Worm (Caenorhabditis elegans) whole organism, mixed stage, embryonic: ENCODE data around the gene F35G2.1.

Experiments
- blmp-1 ChIP-seq: fragments of 150-350 bp; optimal IDR thresholded peaks from 2 replicates; lab custom pipeline; 2014; ENCODE audit warnings: missing biosample characterization, missing genetic modification characterization
- flh-1 ChIP-seq: fragments of 200-800 bp; sonication (Bioruptor generic); optimal IDR thresholded peaks from 2 replicates; lab custom pipeline; 2018; ENCODE audit warnings: mild to moderate bottlenecking, missing genetic modification characterization, moderate library complexity, missing compliant biosample characterization
- lsy-2 ChIP-seq: fragments of 150-350 bp; optimal IDR thresholded peaks from 2 replicates; lab custom pipeline; 2014; ENCODE audit warnings: missing biosample characterization, missing genetic modification characterization
- mab-5 ChIP-seq: fragments of 150-350 bp; optimal IDR thresholded peaks from 2 replicates; lab custom pipeline; 2014; ENCODE audit warnings: missing biosample characterization, missing genetic modification characterization
- nhr-76 ChIP-seq: sonication (generic microtip); optimal IDR thresholded peaks from 2 replicates; lab custom pipeline; 2017; ENCODE audit warnings: missing biosample characterization, missing genetic modification characterization
- pha-4 ChIP-seq: fragments of 150-350 bp; optimal IDR thresholded peaks from 2 replicates; lab custom pipeline; 2018; ENCODE audit warnings: missing biosample characterization, missing genetic modification reagents, missing genetic modification characterization
- ztf-11 ChIP-seq: fragments of 150-350 bp; optimal IDR thresholded peaks from 2 replicates; lab custom pipeline; 2014; ENCODE audit warnings: missing biosample characterization, missing genetic modification characterization

DNA sequence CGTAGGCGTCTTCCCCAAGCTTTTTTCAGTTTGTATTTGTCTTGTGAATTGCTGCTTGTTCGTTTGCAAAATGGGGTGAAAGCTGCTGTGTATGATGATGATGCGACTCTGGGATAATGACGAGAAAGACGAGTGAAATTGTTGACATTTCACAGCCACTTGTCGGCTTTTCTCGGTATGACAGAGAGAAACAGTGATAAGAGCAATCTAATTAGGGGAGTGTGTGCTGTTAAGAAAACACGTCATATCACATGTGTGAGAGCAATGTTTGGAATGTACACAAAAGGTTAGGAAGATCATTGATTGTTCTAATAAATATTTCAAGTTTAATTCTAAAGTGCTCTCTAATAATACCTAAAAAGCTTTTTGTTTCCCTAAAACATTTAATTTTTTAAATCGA lies 5.4 kb upstream of the F35G2.1 start:
- no peak for TF ChIP-seq blmp-1
- no peak for TF ChIP-seq flh-1 (GFP tag; lab: Kevin White, UChicago)
- no peak for TF ChIP-seq mab-5
- no peak for TF ChIP-seq ztf-11
- TF ChIP-seq lsy-2 (tag; lab: Kevin White, UChicago), result no peak
- TF ChIP-seq pha-4 (tag; lab: Kevin White, UChicago), result no peak
- no peak for TF ChIP-seq nhr-76 (tag; lab: Kevin White, UChicago)
